Fruit fly (Drosophila melanogaster) whole organism, embryonic: ENCODE data around the gene CG17778.
A peak's percentile ranks its signal among the peaks of the same experiment; 100 is the strongest.

Experiments
- Atf3 ChIP-seq: fragments of 200-800 bp; sonication (Bioruptor generic); optimal IDR thresholded peaks from 3 replicates; lab custom pipeline; 2016; ENCODE audit warnings: missing biosample characterization, missing genetic modification characterization
- B-H2 ChIP-seq: fragments of 200-800 bp; sonication (Bioruptor generic); optimal IDR thresholded peaks from 2 replicates; lab custom pipeline; 2018; ENCODE audit warnings: missing biosample characterization, mild to moderate bottlenecking, missing genetic modification characterization
- BtbVII ChIP-seq: fragments of 200-800 bp; sonication (Bioruptor generic); optimal IDR thresholded peaks from 3 replicates; lab custom pipeline; 2017; ENCODE audit warnings: missing biosample characterization, mild to moderate bottlenecking, missing genetic modification characterization
- CG10543 ChIP-seq: fragments of 200-800 bp; sonication (Bioruptor generic); optimal IDR thresholded peaks from 3 replicates; lab custom pipeline; 2017; ENCODE audit warnings: missing biosample characterization, mild to moderate bottlenecking, missing genetic modification characterization, moderate library complexity
- CG10959 ChIP-seq: fragments of 200-800 bp; sonication (Bioruptor generic); IDR thresholded peaks from 2 replicates; pipeline ENCODE4 v1.3.6; 2022; ENCODE audit warnings: missing biosample characterization, missing genetic modification characterization
- CG13775 ChIP-seq: fragments of 200-800 bp; sonication (Bioruptor generic); optimal IDR thresholded peaks from 3 replicates; lab custom pipeline; 2017; ENCODE audit warnings: missing biosample characterization, mild to moderate bottlenecking, missing genetic modification characterization
- CG15011 ChIP-seq: fragments of 200-800 bp; sonication (Bioruptor generic); optimal IDR thresholded peaks from 3 replicates; lab custom pipeline; 2018; ENCODE audit warnings: missing biosample characterization, mild to moderate bottlenecking, missing genetic modification characterization
- CG1603 ChIP-seq: fragments of 200-800 bp; sonication (Bioruptor generic); optimal IDR thresholded peaks from 2 replicates; lab custom pipeline; 2019; ENCODE audit warnings: missing biosample characterization, mild to moderate bottlenecking, missing genetic modification characterization, moderate library complexity
- CG17612 ChIP-seq: fragments of 200-800 bp; sonication (Bioruptor generic); IDR thresholded peaks from 2 replicates; pipeline ENCODE4 v1.3.6; 2022; ENCODE audit warnings: missing biosample characterization, missing genetic modification characterization
- CG18599 ChIP-seq: fragments of 200-800 bp; sonication (Bioruptor generic); optimal IDR thresholded peaks from 3 replicates; lab custom pipeline; 2017; ENCODE audit warnings: missing biosample characterization, missing genetic modification characterization, mild to moderate bottlenecking, moderate library complexity, missing genetic modification reagents
- CG31224 ChIP-seq: fragments of 200-800 bp; sonication (Bioruptor generic); IDR thresholded peaks from 2 replicates; pipeline ENCODE4 v1.3.6; 2022; ENCODE audit warnings: missing biosample characterization, missing genetic modification characterization
- CG3995 ChIP-seq: fragments of 200-800 bp; sonication (Bioruptor generic); optimal IDR thresholded peaks from 3 replicates; lab custom pipeline; 2016; ENCODE audit warnings: missing biosample characterization, missing genetic modification characterization
- CG4360 ChIP-seq: fragments of 200-800 bp; sonication (Bioruptor generic); IDR thresholded peaks from 2 replicates; pipeline ENCODE4 v1.3.6; 2022; ENCODE audit warnings: missing biosample characterization, missing genetic modification characterization
- CG5953 ChIP-seq: fragments of 200-800 bp; sonication (Bioruptor generic); IDR thresholded peaks from 2 replicates; pipeline ENCODE4 v1.3.6; 2022; ENCODE audit warnings: missing biosample characterization, missing genetic modification characterization
- CG6813 ChIP-seq: fragments of 200-800 bp; sonication (Bioruptor generic); optimal IDR thresholded peaks from 2 replicates; lab custom pipeline; 2017; ENCODE audit warnings: missing biosample characterization, missing genetic modification characterization, mild to moderate bottlenecking, moderate library complexity, missing genetic modification reagents
- CG6854 ChIP-seq: fragments of 200-800 bp; sonication (Bioruptor generic); optimal IDR thresholded peaks from 3 replicates; lab custom pipeline; 2017; ENCODE audit warnings: missing biosample characterization, mild to moderate bottlenecking, missing genetic modification characterization
- CG8478 ChIP-seq: fragments of >200 bp; optimal IDR thresholded peaks from 2 replicates; lab custom pipeline; 2018
- CG8944 ChIP-seq: fragments of 200-800 bp; sonication (Bioruptor generic); optimal IDR thresholded peaks from 3 replicates; lab custom pipeline; 2016; ENCODE audit warnings: missing biosample characterization, missing genetic modification characterization
- CG9215 ChIP-seq: fragments of 200-800 bp; sonication (Bioruptor generic); IDR thresholded peaks from 2 replicates; pipeline ENCODE4 v1.3.6; 2022; ENCODE audit warnings: missing biosample characterization, missing genetic modification characterization
- Dfd ChIP-seq, 2 experiments: fragments of >200 bp; optimal IDR thresholded peaks; 2 replicates each; lab custom pipeline; 2017; ENCODE audit warnings: missing biosample characterization in 2 of 2, missing genetic modification characterization in 2 of 2
- Ets65A ChIP-seq: fragments of 200-800 bp; sonication (Bioruptor generic); peaks from one replicate; lab custom pipeline; 2016; ENCODE audit warnings: missing biosample characterization, missing genetic modification characterization
- Gsc ChIP-seq: fragments of 200-800 bp; sonication (Bioruptor generic); IDR thresholded peaks from 2 replicates; pipeline ENCODE4 v1.3.6; 2022; ENCODE audit warnings: missing biosample characterization, missing genetic modification characterization
- Hr3 ChIP-seq: fragments of 200-800 bp; sonication (Bioruptor generic); optimal IDR thresholded peaks from 3 replicates; lab custom pipeline; 2016; ENCODE audit warnings: missing biosample characterization, missing genetic modification characterization
- Kr ChIP-seq: fragments of 200-800 bp; sonication (Bioruptor generic); optimal IDR thresholded peaks from 2 replicates; lab custom pipeline; 2017; ENCODE audit warnings: missing biosample characterization, mild to moderate bottlenecking, missing genetic modification characterization
- MESR4 ChIP-seq: fragments of 200-800 bp; sonication (Bioruptor generic); optimal IDR thresholded peaks from 2 replicates; lab custom pipeline; 2018; ENCODE audit warnings: missing biosample characterization, mild to moderate bottlenecking, missing genetic modification characterization, moderate library complexity
- Side ChIP-seq: fragments of 200-800 bp; sonication (Bioruptor generic); optimal IDR thresholded peaks from 2 replicates; lab custom pipeline; 2016; ENCODE audit warnings: missing biosample characterization, missing genetic modification characterization
- Sry-β ChIP-seq: fragments of 200-800 bp; sonication (Bioruptor generic); optimal IDR thresholded peaks from 2 replicates; lab custom pipeline; 2018; ENCODE audit warnings: missing biosample characterization, mild to moderate bottlenecking, missing genetic modification characterization, moderate library complexity
- Sry-δ ChIP-seq: fragments of 200-800 bp; sonication (Bioruptor generic); optimal IDR thresholded peaks from 2 replicates; lab custom pipeline; 2016; ENCODE audit warnings: missing biosample characterization, missing genetic modification characterization
- Vsx1 ChIP-seq: fragments of 200-800 bp; sonication (Bioruptor generic); optimal IDR thresholded peaks from 2 replicates; lab custom pipeline; 2017; ENCODE audit warnings: missing biosample characterization, mild to moderate bottlenecking, missing genetic modification characterization, missing genetic modification reagents
- ash1 ChIP-seq: fragments of 200-800 bp; sonication (Bioruptor generic); optimal IDR thresholded peaks from 2 replicates; lab custom pipeline; 2018; ENCODE audit warnings: missing biosample characterization, mild to moderate bottlenecking, missing genetic modification characterization
- cas ChIP-seq: fragments of 200-800 bp; sonication (Bioruptor generic); IDR thresholded peaks from 2 replicates; pipeline ENCODE4 v1.3.6; 2022; ENCODE audit warnings: missing biosample characterization, missing genetic modification characterization
- caup ChIP-seq: fragments of 200-800 bp; sonication (Bioruptor generic); optimal IDR thresholded peaks from 3 replicates; lab custom pipeline; 2017; ENCODE audit warnings: missing biosample characterization, mild to moderate bottlenecking, missing genetic modification characterization, moderate library complexity; ENCODE audit not compliant: severe bottlenecking
- disco-r ChIP-seq: fragments of 200-800 bp; sonication (Bioruptor generic); optimal IDR thresholded peaks from 2 replicates; lab custom pipeline; 2016; ENCODE audit warnings: missing biosample characterization, missing genetic modification characterization
- dmrt99B ChIP-seq: fragments of 200-800 bp; sonication (Bioruptor generic); optimal IDR thresholded peaks from 2 replicates; lab custom pipeline; 2018; ENCODE audit warnings: missing biosample characterization, mild to moderate bottlenecking, missing genetic modification characterization, moderate library complexity
- dpn ChIP-seq, 2 experiments: fragments of 200-800 bp; sonication (Bioruptor generic); optimal IDR thresholded peaks; 3 replicates each; lab custom pipeline; 2016; ENCODE audit warnings: missing biosample characterization in 2 of 2, missing genetic modification characterization in 2 of 2
- eve ChIP-seq, 2 experiments: fragments of >200 bp; optimal IDR thresholded peaks; 2 replicates each; lab custom pipeline; 2017; ENCODE audit warnings: missing biosample characterization in 2 of 2, missing genetic modification characterization in 2 of 2
- klu ChIP-seq: fragments of 200-800 bp; sonication (Bioruptor generic); IDR thresholded peaks from 2 replicates; pipeline ENCODE4 v1.3.6; 2022; ENCODE audit warnings: missing biosample characterization, missing genetic modification characterization
- lbe ChIP-seq: fragments of 200-800 bp; sonication (Bioruptor generic); optimal IDR thresholded peaks from 2 replicates; lab custom pipeline; 2016; ENCODE audit warnings: missing biosample characterization, mild to moderate bottlenecking, missing genetic modification characterization
- lov ChIP-seq, 2 experiments: fragments of 200-800 bp in 1 of 2; fragments of >200 bp in 1 of 2; sonication (Bioruptor generic) in 1 of 2; IDR thresholded peaks in 1 of 2; optimal IDR thresholded peaks in 1 of 2; 2 replicates in 1 of 2; 3 replicates in 1 of 2; pipeline versions ENCODE4 v1.3.6 to Lab custom; 2017 to 2022; ENCODE audit warnings: missing biosample characterization in 1 of 2, missing genetic modification characterization in 1 of 2
- oc ChIP-seq: fragments of 200-800 bp; sonication (Bioruptor generic); optimal IDR thresholded peaks from 2 replicates; lab custom pipeline; 2018; ENCODE audit warnings: missing biosample characterization, mild to moderate bottlenecking, missing genetic modification characterization, moderate library complexity
- onecut ChIP-seq: fragments of 200-800 bp; sonication (Bioruptor generic); IDR thresholded peaks from 2 replicates; pipeline ENCODE4 v1.3.6; 2022; ENCODE audit warnings: missing biosample characterization, missing genetic modification characterization
- p53 ChIP-seq: fragments of 200-800 bp; sonication (Bioruptor generic); optimal IDR thresholded peaks from 2 replicates; lab custom pipeline; 2016; ENCODE audit warnings: missing biosample characterization, missing genetic modification characterization
- pho ChIP-seq: fragments of 200-800 bp; sonication (Bioruptor generic); optimal IDR thresholded peaks from 2 replicates; lab custom pipeline; 2016; ENCODE audit warnings: missing biosample characterization, missing genetic modification characterization
- pnt ChIP-seq: fragments of 200-800 bp; sonication (Bioruptor generic); optimal IDR thresholded peaks from 3 replicates; lab custom pipeline; 2016; ENCODE audit warnings: missing biosample characterization, missing genetic modification characterization
- sd ChIP-seq: fragments of 200-800 bp; sonication (Bioruptor generic); optimal IDR thresholded peaks from 3 replicates; lab custom pipeline; 2018; ENCODE audit warnings: missing biosample characterization, mild to moderate bottlenecking, missing genetic modification characterization, moderate library complexity
- tin ChIP-seq: fragments of 200-800 bp; sonication (Bioruptor generic); optimal IDR thresholded peaks from 3 replicates; lab custom pipeline; 2016; ENCODE audit warnings: missing biosample characterization, missing genetic modification characterization
- tna ChIP-seq: fragments of 200-800 bp; sonication (Bioruptor generic); IDR thresholded peaks from 2 replicates; pipeline ENCODE4 v1.3.6; 2022; ENCODE audit warnings: missing biosample characterization, missing genetic modification characterization; ENCODE audit not compliant: partially characterized antibody
- toy ChIP-seq: fragments of 200-800 bp; sonication (Bioruptor generic); IDR thresholded peaks from 2 replicates; pipeline ENCODE4 v1.3.6; 2022; ENCODE audit warnings: missing biosample characterization, missing genetic modification characterization
- z ChIP-seq: fragments of 200-800 bp; sonication (Bioruptor generic); IDR thresholded peaks from 3 replicates; pipeline ENCODE4 v1.3.6; 2022; ENCODE audit warnings: missing biosample characterization, missing genetic modification characterization

The CG17778 gene

DNA sequence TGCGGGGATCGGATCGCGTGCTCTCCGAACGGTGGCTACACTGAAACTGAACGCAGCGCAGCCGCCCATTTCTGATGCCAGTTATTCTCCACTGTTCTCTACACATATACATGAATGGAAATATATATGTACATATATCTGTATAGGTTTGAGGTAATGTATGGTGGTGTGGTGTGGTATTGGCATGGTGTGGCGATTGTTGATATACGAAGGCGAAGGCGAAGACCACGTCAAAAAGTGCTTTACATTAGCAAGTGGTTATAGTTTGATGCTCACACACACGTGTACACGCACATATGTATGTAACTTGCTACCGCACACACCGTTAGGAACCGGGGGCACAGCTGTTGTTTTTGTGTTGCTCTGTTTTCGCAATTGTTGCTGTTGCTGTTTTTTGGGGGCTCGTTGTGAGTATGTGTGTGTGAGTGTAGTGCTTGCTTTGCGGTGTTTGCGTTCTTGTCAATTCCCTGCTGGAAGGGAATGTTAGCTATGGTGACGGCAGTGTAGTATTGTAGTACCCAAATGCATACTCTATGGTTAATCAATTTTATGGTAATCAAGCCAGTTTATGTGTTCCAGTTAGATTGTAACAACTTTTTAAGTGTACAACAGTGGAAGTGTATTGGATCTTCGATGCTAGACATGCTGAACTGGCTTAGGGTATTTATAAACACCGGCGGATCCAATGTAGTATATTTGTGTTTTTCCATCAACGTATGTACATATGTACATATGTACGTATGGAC lies 796 bp upstream of the CG17778 start, which contains the start of gene CG17896 (continued):
- TF ChIP-seq CG10959 (GFP tag; lab: Robert Waterston, UW), result peak; percentile 91
- TF ChIP-seq CG31224 (GFP tag; lab: Robert Waterston, UW), result peak; percentile 98
- TF ChIP-seq BtbVII (GFP tag; lab: Kevin White, UChicago), result peak; percentile 97
- peak; percentile 85 for TF ChIP-seq CG3995 (GFP tag; lab: Kevin White, UChicago)
- peak; percentile 99 for TF ChIP-seq caup
- peak; percentile 97 for TF ChIP-seq CG15011 (GFP tag; lab: Kevin White, UChicago)
- peak; percentile 98 for TF ChIP-seq CG1603 (tag; lab: Kevin White, UChicago)
- TF ChIP-seq Sry-δ (GFP tag; lab: Kevin White, UChicago), result peak; percentile 75
- peak; percentile 72; the same call in 1 of the 3 replicates for TF ChIP-seq z (GFP tag; lab: Robert Waterston, UW)
- peak; percentile 89 for TF ChIP-seq Gsc (GFP tag; lab: Robert Waterston, UW)
- peak; percentile 96 for TF ChIP-seq toy (GFP tag; lab: Robert Waterston, UW)
- no peak for TF ChIP-seq eve (GFP tag; optimal IDR thresholded peaks at IDR 0.05; lab: Kevin White, UChicago)
- TF ChIP-seq pho, result peak; percentile 99
- TF ChIP-seq disco-r (GFP tag; lab: Kevin White, UChicago), result peak; percentile 97
- no peak for TF ChIP-seq Kr (GFP tag; lab: Kevin White, UChicago)
- peak; percentile 100 for TF ChIP-seq Ets65A (GFP tag; lab: Kevin White, UChicago)
- peak; percentile 92 for TF ChIP-seq onecut (GFP tag; lab: Robert Waterston, UW)
- TF ChIP-seq CG10543 (GFP tag; lab: Kevin White, UChicago), result peak; percentile 85
- no peak for TF ChIP-seq lov (optimal IDR thresholded peaks at IDR 0.05; lab: Kevin White, UChicago)
- peak; percentile 92 for TF ChIP-seq lov (GFP tag; IDR thresholded peaks at IDR 0.05; lab: Robert Waterston, UW)
- TF ChIP-seq klu (GFP tag; lab: Robert Waterston, UW), result peak; percentile 97
- TF ChIP-seq tna (GFP tag; lab: Robert Waterston, UW), result no peak
- peak; percentile 98 for TF ChIP-seq pnt
- TF ChIP-seq cas (GFP tag; lab: Robert Waterston, UW), result peak; percentile 98
- TF ChIP-seq Vsx1 (GFP tag; lab: Kevin White, UChicago), result peak; percentile 91
- TF ChIP-seq B-H2, result peak; percentile 84
- TF ChIP-seq dpn (GFP tag; optimal IDR thresholded peaks at IDR 0.05; lab: Kevin White, UChicago), result peak; percentile 99
- TF ChIP-seq CG18599 (GFP tag; lab: Kevin White, UChicago), result peak; percentile 99
- peak; percentile 97 for TF ChIP-seq CG17612 (GFP tag; lab: Robert Waterston, UW)
- peak; percentile 98 for TF ChIP-seq CG9215
- no peak for TF ChIP-seq Sry-β (GFP tag; lab: Kevin White, UChicago)
- peak; percentile 74 for TF ChIP-seq CG4360 (GFP tag; lab: Robert Waterston, UW)
- peak; percentile 95 for TF ChIP-seq sd (tag; lab: Kevin White, UChicago)
- peak; percentile 96 for TF ChIP-seq Atf3 (GFP tag; lab: Kevin White, UChicago)
- peak; percentile 97 for TF ChIP-seq CG6854 (GFP tag; lab: Kevin White, UChicago)
- peak; percentile 93 for TF ChIP-seq CG5953 (GFP tag; lab: Robert Waterston, UW)
- no peak for TF ChIP-seq Dfd (GFP tag; optimal IDR thresholded peaks at IDR 0.05; lab: Kevin White, UChicago)
- peak; percentile 93 for TF ChIP-seq ash1 (GFP tag; lab: Kevin White, UChicago)
- peak; percentile 97 for TF ChIP-seq dmrt99B
- peak; percentile 98 for TF ChIP-seq Side (GFP tag; lab: Kevin White, UChicago)
- peak; percentile 94 for TF ChIP-seq p53 (GFP tag; lab: Kevin White, UChicago)
- peak; percentile 95 for TF ChIP-seq oc (tag; lab: Kevin White, UChicago)
- TF ChIP-seq Hr3 (GFP tag; lab: Kevin White, UChicago), result peak; percentile 97
- TF ChIP-seq CG6813 (GFP tag; lab: Kevin White, UChicago), result peak; percentile 97
- no peak for TF ChIP-seq CG8478 (lab: Kevin White, UChicago)
- TF ChIP-seq CG8944 (GFP tag; lab: Kevin White, UChicago), result peak; percentile 98
- peak; percentile 96 for TF ChIP-seq CG13775
- TF ChIP-seq lbe, result peak; percentile 97
- TF ChIP-seq tin (GFP tag; lab: Kevin White, UChicago), result peak; percentile 96
- peak; percentile 61 for TF ChIP-seq MESR4
